Fruit fly (Drosophila melanogaster) Kc167 (cell line): ENCODE measurements around the gene ebd1.

Experiments used
- Sin3A ChIP-seq: fragments of >200 bp; optimal IDR thresholded peaks from 2 replicates; lab custom pipeline; 2018; ENCODE audit warnings: missing external identifiers
- psq ChIP-seq: fragments of >200 bp; optimal IDR thresholded peaks from 2 replicates; lab custom pipeline; 2017; ENCODE audit warnings: missing external identifiers
- ttk ChIP-seq: sonication (Bioruptor generic); optimal IDR thresholded peaks from 2 replicates; lab custom pipeline; 2017; ENCODE audit warnings: missing external identifiers

- TF ChIP-seq Sin3A (no peak), ttk (lab: Kevin White, UChicago) (no peak), psq (no peak)
Measured at dm6 chr3L:638757-639353, 46.5 kb downstream of the ebd1 start.
